Worm (Caenorhabditis elegans) whole organism, young adult: ENCODE results near the gene K08F11.1.

Experiments used
- B0336.3 ChIP-seq: fragments of 200-800 bp; sonication (Bioruptor generic); IDR thresholded peaks from 2 replicates; pipeline ENCODE4 v1.3.6; 2022; ENCODE audit warnings: missing genetic modification characterization, missing compliant biosample characterization
- F57A8.1 ChIP-seq: fragments of 200-800 bp; sonication (Bioruptor generic); optimal IDR thresholded peaks from 2 replicates; lab custom pipeline; 2018; ENCODE audit warnings: mild to moderate bottlenecking, missing genetic modification characterization, moderate library complexity, missing compliant biosample characterization
- Y95B8A.8 ChIP-seq: fragments of 200-800 bp; sonication (Bioruptor generic); IDR thresholded peaks from 2 replicates; pipeline ENCODE4 v1.3.6; 2022; ENCODE audit warnings: missing genetic modification reagents, missing genetic modification characterization, missing compliant biosample characterization
- ama-1 ChIP-seq, 3 experiments: fragments of 150-350 bp in 1 of 3; sonication (generic microtip) in 2 of 3; optimal IDR thresholded peaks; 2 replicates each; lab custom pipeline; 2014 to 2018; ENCODE audit warnings: missing biosample characterization in 2 of 3, missing genetic modification characterization in 2 of 3, missing genetic modification reagents in 2 of 3
- ceh-79 ChIP-seq: sonication (generic microtip); optimal IDR thresholded peaks from 2 replicates; lab custom pipeline; 2017; ENCODE audit warnings: mild to moderate bottlenecking, missing genetic modification characterization, missing compliant biosample characterization
- lag-1 ChIP-seq: fragments of 200-800 bp; sonication (Bioruptor generic); IDR thresholded peaks from 2 replicates; pipeline ENCODE4 v1.3.6; 2022; ENCODE audit warnings: missing genetic modification reagents, missing genetic modification characterization, missing compliant biosample characterization
- nfya-1 ChIP-seq: sonication (generic microtip); optimal IDR thresholded peaks from 2 replicates; lab custom pipeline; 2017; ENCODE audit warnings: antibody characterized with exemption, missing compliant biosample characterization, missing genetic modification characterization, borderline replicate concordance; ENCODE audit not compliant: insufficient read depth
- nhr-27 ChIP-seq: fragments of 200-800 bp; sonication (Bioruptor generic); optimal IDR thresholded peaks from 2 replicates; lab custom pipeline; 2018; ENCODE audit warnings: mild to moderate bottlenecking, missing genetic modification characterization, moderate library complexity, missing compliant biosample characterization
- snpc-1.1 ChIP-seq: sonication (generic microtip); optimal IDR thresholded peaks from 2 replicates; lab custom pipeline; 2017; ENCODE audit warnings: missing genetic modification characterization, mild to moderate bottlenecking, missing compliant biosample characterization, antibody characterized with exemption, moderate library complexity, missing genotype, missing genetic modification reagents; ENCODE audit not compliant: insufficient read depth
- somi-1 ChIP-seq: fragments of 200-800 bp; sonication (Bioruptor generic); optimal IDR thresholded peaks from 2 replicates; lab custom pipeline; 2018; ENCODE audit warnings: mild to moderate bottlenecking, missing genetic modification characterization, missing compliant biosample characterization
- tbp1 ChIP-seq: fragments of 200-800 bp; sonication (Bioruptor generic); optimal IDR thresholded peaks from 2 replicates; lab custom pipeline; 2018; ENCODE audit warnings: mild to moderate bottlenecking, missing genetic modification characterization, missing compliant biosample characterization
- unc-62 ChIP-seq: fragments of 150-350 bp; optimal IDR thresholded peaks from 2 replicates; lab custom pipeline; 2014; ENCODE audit warnings: missing biosample characterization, missing genetic modification reagents, missing genetic modification characterization
- ztf-26 ChIP-seq: sonication (generic microtip); optimal IDR thresholded peaks from 2 replicates; lab custom pipeline; 2017; ENCODE audit warnings: missing genetic modification characterization, missing compliant biosample characterization

DNA sequence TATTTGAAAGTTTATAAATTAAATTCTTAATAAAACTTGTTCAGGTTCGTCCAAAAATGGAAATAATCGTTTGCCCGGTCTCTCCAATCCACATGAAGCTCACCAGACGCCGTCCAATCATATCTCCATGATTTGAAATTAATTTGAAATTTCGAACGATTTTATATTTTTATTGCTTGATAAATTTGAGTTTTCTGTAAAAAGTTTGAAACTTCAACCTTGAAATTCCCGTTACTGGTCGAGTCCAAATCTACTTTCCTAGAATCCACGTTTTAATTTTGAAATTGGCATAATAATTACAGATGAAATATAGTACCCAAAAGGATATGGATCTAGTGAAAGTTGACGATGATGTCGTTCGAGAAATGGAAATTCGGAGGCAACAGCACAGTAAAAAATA, 39.8 kb downstream of the K08F11.1 start, which contains the start of gene npp-26:
- TF ChIP-seq nfya-1 (no peak), Y95B8A.8 (GFP tag; lab: Robert Waterston, UW) (no peak), nhr-27 (tag; lab: Kevin White, UChicago) (no peak), lag-1 (GFP tag; lab: Robert Waterston, UW) (no peak), B0336.3 (no peak), ama-1 (optimal IDR thresholded peaks at IDR 0.05; lab: Kevin White, UChicago) (no peak), ama-1 (GFP tag; optimal IDR thresholded peaks at IDR 0.05; lab: Kevin White, UChicago) (no peak), ztf-26 (no peak), snpc-1.1 (tag; lab: Kevin White, UChicago) (no peak), ceh-79 (tag; lab: Kevin White, UChicago) (no peak), F57A8.1 (no peak), unc-62 (GFP tag; lab: Kevin White, UChicago) (no peak), tbp1 (GFP tag; lab: Kevin White, UChicago) (no peak), somi-1 (GFP tag; lab: Kevin White, UChicago) (no peak)
